Fruit fly (Drosophila melanogaster) whole organism, embryonic: ENCODE data around the gene CG12783.

Source experiments
- CG10209 ChIP-seq: fragments of 200-800 bp; sonication (Bioruptor generic); optimal IDR thresholded peaks from 3 replicates; lab custom pipeline; 2017; ENCODE audit warnings: missing biosample characterization, mild to moderate bottlenecking, missing genetic modification characterization, missing genetic modification reagents
- CG12236 ChIP-seq: fragments of 200-800 bp; sonication (Bioruptor generic); optimal IDR thresholded peaks from 2 replicates; lab custom pipeline; 2016; ENCODE audit warnings: missing biosample characterization, missing genetic modification characterization
- CG12391 ChIP-seq: fragments of 200-800 bp; sonication (Bioruptor generic); optimal IDR thresholded peaks from 3 replicates; lab custom pipeline; 2018; ENCODE audit warnings: missing biosample characterization, mild to moderate bottlenecking, missing genetic modification characterization, moderate library complexity
- CG13287 ChIP-seq: fragments of 200-800 bp; sonication (Bioruptor generic); IDR thresholded peaks from 2 replicates; pipeline ENCODE4 v1.3.6; 2022; ENCODE audit warnings: missing biosample characterization, missing genetic modification characterization; ENCODE audit not compliant: partially characterized antibody
- CG13775 ChIP-seq: fragments of 200-800 bp; sonication (Bioruptor generic); optimal IDR thresholded peaks from 3 replicates; lab custom pipeline; 2017; ENCODE audit warnings: missing biosample characterization, mild to moderate bottlenecking, missing genetic modification characterization
- CG13894 ChIP-seq: fragments of 200-800 bp; sonication (Bioruptor generic); optimal IDR thresholded peaks from 3 replicates; lab custom pipeline; 2018; ENCODE audit warnings: missing biosample characterization, mild to moderate bottlenecking, missing genetic modification characterization, moderate library complexity
- CG15479 ChIP-seq: fragments of 200-800 bp; sonication (Bioruptor generic); optimal IDR thresholded peaks from 3 replicates; lab custom pipeline; 2019; ENCODE audit warnings: missing biosample characterization, mild to moderate bottlenecking, missing genetic modification characterization, moderate library complexity
- CG17361 ChIP-seq: fragments of 200-800 bp; sonication (Bioruptor generic); IDR thresholded peaks from 3 replicates; pipeline ENCODE4 v1.3.6; 2022; ENCODE audit warnings: missing biosample characterization, missing genetic modification characterization
- CG17612 ChIP-seq: fragments of 200-800 bp; sonication (Bioruptor generic); IDR thresholded peaks from 2 replicates; pipeline ENCODE4 v1.3.6; 2022; ENCODE audit warnings: missing biosample characterization, missing genetic modification characterization
- CG1792 ChIP-seq: fragments of 200-800 bp; sonication (Bioruptor generic); optimal IDR thresholded peaks from 2 replicates; lab custom pipeline; 2016; ENCODE audit warnings: missing biosample characterization, missing genetic modification characterization
- CG1832 ChIP-seq: fragments of 200-800 bp; sonication (Bioruptor generic); optimal IDR thresholded peaks from 2 replicates; lab custom pipeline; 2017; ENCODE audit warnings: missing biosample characterization, mild to moderate bottlenecking, missing genetic modification characterization, inconsistent platforms
- CG2202 ChIP-seq: fragments of 200-800 bp; sonication (Bioruptor generic); optimal IDR thresholded peaks from 2 replicates; lab custom pipeline; 2018; ENCODE audit warnings: missing biosample characterization, mild to moderate bottlenecking, missing genetic modification characterization
- CG2678 ChIP-seq: fragments of 200-800 bp; sonication (Bioruptor generic); optimal IDR thresholded peaks from 3 replicates; lab custom pipeline; 2019; ENCODE audit warnings: missing biosample characterization, mild to moderate bottlenecking, missing genetic modification characterization, moderate library complexity
- CG32772 ChIP-seq: fragments of 200-800 bp; sonication (Bioruptor generic); IDR thresholded peaks from 2 replicates; pipeline ENCODE4 v1.3.6; 2022; ENCODE audit warnings: missing biosample characterization, missing genetic modification characterization
- CG33557 ChIP-seq: fragments of 200-800 bp; sonication (Bioruptor generic); optimal IDR thresholded peaks from 2 replicates; lab custom pipeline; 2019; ENCODE audit warnings: missing biosample characterization, mild to moderate bottlenecking, missing genetic modification characterization, moderate library complexity
- CG4730 ChIP-seq: fragments of 200-800 bp; sonication (Bioruptor generic); IDR thresholded peaks from 2 replicates; pipeline ENCODE4 v1.3.6; 2022; ENCODE audit warnings: missing biosample characterization, missing genetic modification characterization
- CG8388 ChIP-seq: fragments of 200-800 bp; sonication (Bioruptor generic); optimal IDR thresholded peaks from 2 replicates; lab custom pipeline; 2019; ENCODE audit warnings: missing biosample characterization, mild to moderate bottlenecking, missing genetic modification characterization, moderate library complexity
- CG8924 ChIP-seq: fragments of 200-800 bp; optimal IDR thresholded peaks from 3 replicates; lab custom pipeline; 2019; ENCODE audit warnings: missing biosample characterization, mild to moderate bottlenecking, missing genetic modification characterization, moderate library complexity
- CG9215 ChIP-seq: fragments of 200-800 bp; sonication (Bioruptor generic); IDR thresholded peaks from 2 replicates; pipeline ENCODE4 v1.3.6; 2022; ENCODE audit warnings: missing biosample characterization, missing genetic modification characterization
- CG9797 ChIP-seq: fragments of 200-800 bp; sonication (Bioruptor generic); optimal IDR thresholded peaks from 3 replicates; lab custom pipeline; 2018; ENCODE audit warnings: missing biosample characterization, mild to moderate bottlenecking, missing genetic modification characterization
- Fer1 ChIP-seq: fragments of 200-800 bp; sonication (Bioruptor generic); optimal IDR thresholded peaks from 2 replicates; lab custom pipeline; 2017; ENCODE audit warnings: missing biosample characterization, mild to moderate bottlenecking, missing genetic modification characterization
- GATAe ChIP-seq: fragments of 200-800 bp; sonication (Bioruptor generic); conservative IDR thresholded peaks from 2 replicates; pipeline ENCODE4 v1.3.6; 2022; ENCODE audit warnings: missing biosample characterization, missing genetic modification characterization
- HLH54F ChIP-seq: fragments of 200-800 bp; sonication (Bioruptor generic); optimal IDR thresholded peaks from 3 replicates; lab custom pipeline; 2016; ENCODE audit warnings: missing biosample characterization, missing genetic modification characterization
- Hmr ChIP-seq: fragments of 200-800 bp; sonication (Bioruptor generic); optimal IDR thresholded peaks from 3 replicates; lab custom pipeline; 2017; ENCODE audit warnings: mild to moderate bottlenecking, missing biosample characterization, missing genetic modification reagents, missing genetic modification characterization
- Mes4 ChIP-seq: fragments of 200-800 bp; sonication (Bioruptor generic); optimal IDR thresholded peaks from 2 replicates; lab custom pipeline; 2016; ENCODE audit warnings: missing biosample characterization, missing genetic modification characterization
- NC2α ChIP-seq: fragments of 200-800 bp; sonication (Bioruptor generic); optimal IDR thresholded peaks from 2 replicates; lab custom pipeline; 2016; ENCODE audit warnings: missing biosample characterization, missing genetic modification characterization
- NC2β ChIP-seq: fragments of 200-800 bp; sonication (Bioruptor generic); optimal IDR thresholded peaks from 2 replicates; lab custom pipeline; 2016; ENCODE audit warnings: missing biosample characterization, missing genetic modification characterization
- Oaz ChIP-seq: fragments of 200-800 bp; sonication (Bioruptor generic); IDR thresholded peaks from 2 replicates; pipeline ENCODE4 v1.3.6; 2022; ENCODE audit warnings: missing biosample characterization, missing genetic modification characterization
- Sox102F ChIP-seq: fragments of 200-800 bp; sonication (Bioruptor generic); optimal IDR thresholded peaks from 2 replicates; lab custom pipeline; 2018; ENCODE audit warnings: missing biosample characterization, mild to moderate bottlenecking, missing genetic modification characterization, moderate library complexity
- YL-1 ChIP-seq: fragments of 200-800 bp; sonication (Bioruptor generic); optimal IDR thresholded peaks from 3 replicates; lab custom pipeline; 2017; ENCODE audit warnings: missing biosample characterization, mild to moderate bottlenecking, missing genetic modification characterization
- ash1 ChIP-seq: fragments of 200-800 bp; sonication (Bioruptor generic); optimal IDR thresholded peaks from 2 replicates; lab custom pipeline; 2018; ENCODE audit warnings: missing biosample characterization, mild to moderate bottlenecking, missing genetic modification characterization
- bigmax ChIP-seq: fragments of 200-800 bp; sonication (Bioruptor generic); optimal IDR thresholded peaks from 2 replicates; lab custom pipeline; 2018; ENCODE audit warnings: missing biosample characterization, mild to moderate bottlenecking, missing genetic modification characterization
- cwo ChIP-seq: fragments of 200-800 bp; sonication (Bioruptor generic); optimal IDR thresholded peaks from 3 replicates; lab custom pipeline; 2017; ENCODE audit warnings: missing biosample characterization, missing genetic modification characterization, mild to moderate bottlenecking, moderate library complexity, missing genetic modification reagents
- emc ChIP-seq: fragments of 200-800 bp; sonication (Bioruptor generic); optimal IDR thresholded peaks from 2 replicates; lab custom pipeline; 2016; ENCODE audit warnings: missing biosample characterization, missing genetic modification characterization
- fru ChIP-seq: fragments of >200 bp; optimal IDR thresholded peaks from 2 replicates; lab custom pipeline; 2017
- fu2 ChIP-seq: fragments of 200-800 bp; sonication (Bioruptor generic); optimal IDR thresholded peaks from 2 replicates; lab custom pipeline; 2016; ENCODE audit warnings: missing biosample characterization, missing genetic modification characterization
- ham ChIP-seq: fragments of 200-800 bp; sonication (Bioruptor generic); IDR thresholded peaks from 2 replicates; pipeline ENCODE4 v1.3.6; 2022; ENCODE audit warnings: missing biosample characterization, missing genetic modification characterization
- kay ChIP-seq: fragments of 200-800 bp; sonication (Bioruptor generic); optimal IDR thresholded peaks from 2 replicates; lab custom pipeline; 2016; ENCODE audit warnings: missing biosample characterization, missing genetic modification characterization
- lmd ChIP-seq: fragments of 200-800 bp; sonication (Bioruptor generic); IDR thresholded peaks from 2 replicates; pipeline ENCODE4 v1.3.6; 2022; ENCODE audit warnings: missing biosample characterization, missing genetic modification characterization
- lola ChIP-seq, 3 experiments: fragments of >200 bp in 2 of 3; fragments of 200-800 bp in 1 of 3; sonication (Bioruptor generic) in 1 of 3; optimal IDR thresholded peaks; 2 replicates each; lab custom pipeline; 2017 to 2019; ENCODE audit warnings: missing biosample characterization in 3 of 3, missing genetic modification characterization in 3 of 3, mild to moderate bottlenecking in 1 of 3, moderate library complexity in 1 of 3
- nerfin-2 ChIP-seq: fragments of 200-800 bp; sonication (Bioruptor generic); IDR thresholded peaks from 2 replicates; pipeline ENCODE4 v1.3.6; 2022; ENCODE audit warnings: missing biosample characterization, missing genetic modification characterization; ENCODE audit not compliant: partially characterized antibody
- pho ChIP-seq: fragments of 200-800 bp; sonication (Bioruptor generic); optimal IDR thresholded peaks from 2 replicates; lab custom pipeline; 2016; ENCODE audit warnings: missing biosample characterization, missing genetic modification characterization
- schlank ChIP-seq: fragments of 200-800 bp; sonication (Bioruptor generic); optimal IDR thresholded peaks from 2 replicates; lab custom pipeline; 2018; ENCODE audit warnings: missing biosample characterization, mild to moderate bottlenecking, missing genetic modification characterization
- sd ChIP-seq: fragments of 200-800 bp; sonication (Bioruptor generic); optimal IDR thresholded peaks from 3 replicates; lab custom pipeline; 2018; ENCODE audit warnings: missing biosample characterization, mild to moderate bottlenecking, missing genetic modification characterization, moderate library complexity
- shn ChIP-seq: fragments of 200-800 bp; sonication (Bioruptor generic); optimal IDR thresholded peaks from 3 replicates; lab custom pipeline; 2016; ENCODE audit warnings: missing biosample characterization, missing genetic modification characterization
- sisA ChIP-seq: fragments of 200-800 bp; sonication (Bioruptor generic); IDR thresholded peaks from 2 replicates; pipeline ENCODE4 v1.3.6; 2022; ENCODE audit warnings: missing biosample characterization, missing genetic modification characterization
- tx ChIP-seq: fragments of 200-800 bp; sonication (Bioruptor generic); optimal IDR thresholded peaks from 2 replicates; lab custom pipeline; 2016; ENCODE audit warnings: missing biosample characterization, missing genetic modification characterization
- vnd ChIP-seq: fragments of 200-800 bp; sonication (Bioruptor generic); IDR thresholded peaks from 3 replicates; pipeline ENCODE4 v1.3.6; 2022; ENCODE audit warnings: missing biosample characterization, missing genetic modification characterization; ENCODE audit not compliant: partially characterized antibody
- z ChIP-seq: fragments of 200-800 bp; sonication (Bioruptor generic); IDR thresholded peaks from 3 replicates; pipeline ENCODE4 v1.3.6; 2022; ENCODE audit warnings: missing biosample characterization, missing genetic modification characterization
- zen ChIP-seq: fragments of 200-800 bp; sonication (Bioruptor generic); optimal IDR thresholded peaks from 3 replicates; lab custom pipeline; 2018; ENCODE audit warnings: missing biosample characterization, mild to moderate bottlenecking, missing genetic modification characterization, moderate library complexity

CG12783 gene

DNA sequence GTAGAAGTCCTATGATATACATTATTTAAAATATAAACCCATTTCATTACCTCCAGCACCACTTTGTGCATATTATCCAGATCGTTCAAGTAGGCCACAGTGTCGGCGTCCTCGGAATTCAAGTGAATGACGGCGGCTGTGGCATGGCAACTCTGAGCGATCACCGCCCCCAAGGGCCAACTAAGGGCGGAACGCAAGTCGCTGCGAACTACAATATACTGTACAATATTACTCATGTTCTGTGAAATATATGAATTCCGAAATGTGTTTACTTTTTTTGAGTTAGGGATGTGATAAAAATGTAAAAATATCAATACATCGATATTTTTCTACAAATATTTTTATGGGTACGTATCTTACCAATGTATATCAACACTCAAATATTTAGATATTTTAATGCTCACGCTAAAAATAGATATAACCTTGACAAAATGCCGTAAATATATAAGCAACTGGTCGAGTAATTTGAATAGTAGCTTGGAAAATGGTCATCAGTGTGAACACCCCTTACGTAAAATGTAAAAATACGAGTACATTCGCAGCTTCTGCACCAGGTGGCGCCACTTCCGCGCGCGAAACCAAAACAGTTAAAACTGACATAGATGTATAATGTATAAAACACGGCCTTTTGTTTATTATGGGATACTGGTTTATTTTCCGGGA, 39.6 kb downstream of the CG12783 start, which contains the start of gene CG14903 (continued):
- no peak for TF ChIP-seq CG8388 (GFP tag; lab: Kevin White, UChicago)
- TF ChIP-seq fru, result no peak
- TF ChIP-seq CG13287 (GFP tag; lab: Robert Waterston, UW), result peak; percentile 74
- no peak for TF ChIP-seq YL-1 (GFP tag; lab: Kevin White, UChicago)
- no peak for TF ChIP-seq nerfin-2 (GFP tag; lab: Robert Waterston, UW)
- no peak for TF ChIP-seq CG15479 (GFP tag; lab: Kevin White, UChicago)
- peak; percentile 62; the same call in 2 of the 3 replicates for TF ChIP-seq vnd (GFP tag; lab: Robert Waterston, UW)
- TF ChIP-seq NC2β (GFP tag; lab: Kevin White, UChicago), result peak; percentile 0
- TF ChIP-seq CG33557 (GFP tag; lab: Kevin White, UChicago), result no peak
- no peak for TF ChIP-seq CG1832 (GFP tag; lab: Kevin White, UChicago)
- TF ChIP-seq CG13894 (tag; lab: Kevin White, UChicago), result no peak
- no peak for TF ChIP-seq ash1 (GFP tag; lab: Kevin White, UChicago)
- no peak for TF ChIP-seq CG2202 (tag; lab: Kevin White, UChicago)
- TF ChIP-seq emc (GFP tag; lab: Kevin White, UChicago), result no peak
- TF ChIP-seq pho, result peak; percentile 27
- no peak for TF ChIP-seq lola (GFP tag; optimal IDR thresholded peaks at IDR 0.05; lab: Kevin White, UChicago)
- no peak for TF ChIP-seq Oaz (GFP tag; lab: Robert Waterston, UW)
- no peak for TF ChIP-seq CG8924 (tag; lab: Kevin White, UChicago)
- no peak for TF ChIP-seq NC2α (GFP tag; lab: Kevin White, UChicago)
- TF ChIP-seq CG17361 (GFP tag; lab: Robert Waterston, UW), result no peak; the same call in 2 of the 3 replicates
- peak; percentile 15 for TF ChIP-seq CG9797 (GFP tag; lab: Kevin White, UChicago)
- TF ChIP-seq Mes4 (GFP tag; lab: Kevin White, UChicago), result no peak
- peak; percentile 28 for TF ChIP-seq shn (GFP tag; lab: Kevin White, UChicago)
- no peak for TF ChIP-seq ham (GFP tag; lab: Robert Waterston, UW)
- no peak for TF ChIP-seq tx (GFP tag; lab: Kevin White, UChicago)
- no peak for TF ChIP-seq CG4730
- no peak for TF ChIP-seq CG10209
- peak; percentile 2 for TF ChIP-seq kay (GFP tag; lab: Kevin White, UChicago)
- no peak for TF ChIP-seq cwo (GFP tag; lab: Kevin White, UChicago)
- peak; percentile 82 for TF ChIP-seq zen (tag; lab: Kevin White, UChicago)
- TF ChIP-seq CG12391 (tag; lab: Kevin White, UChicago), result peak; percentile 43
- TF ChIP-seq CG13775 (GFP tag; lab: Kevin White, UChicago), result peak; percentile 21
- no peak for TF ChIP-seq CG1792 (GFP tag; lab: Kevin White, UChicago)
- no peak for TF ChIP-seq GATAe
- TF ChIP-seq CG2678 (tag; lab: Kevin White, UChicago), result peak; percentile 37
- TF ChIP-seq CG9215 (GFP tag; lab: Robert Waterston, UW), result no peak
- no peak for TF ChIP-seq lmd (GFP tag; lab: Robert Waterston, UW)
- TF ChIP-seq Sox102F, result peak; percentile 3
- no peak for TF ChIP-seq Fer1 (GFP tag; lab: Kevin White, UChicago)
- TF ChIP-seq HLH54F, result peak; percentile 20
- no peak for TF ChIP-seq fu2 (GFP tag; lab: Kevin White, UChicago)
- peak; percentile 31 for TF ChIP-seq Hmr (GFP tag; lab: Kevin White, UChicago)
- no peak for TF ChIP-seq CG17612 (GFP tag; lab: Robert Waterston, UW)
- no peak for TF ChIP-seq CG12236
- TF ChIP-seq CG32772 (GFP tag; lab: Robert Waterston, UW), result no peak
- TF ChIP-seq schlank, result no peak
- TF ChIP-seq bigmax (GFP tag; lab: Kevin White, UChicago), result no peak
- peak; percentile 69 for TF ChIP-seq sisA (GFP tag; lab: Robert Waterston, UW)
- TF ChIP-seq z, result no peak
- TF ChIP-seq sd (tag; lab: Kevin White, UChicago), result no peak
